Worm (Caenorhabditis elegans) whole organism, mixed stage, embryonic: ENCODE results near the gene T26H10.2.

Source experiments
- bed-3 ChIP-seq: fragments of 200-800 bp; sonication (Bioruptor generic); optimal IDR thresholded peaks from 3 replicates; lab custom pipeline; 2018; ENCODE audit warnings: mild to moderate bottlenecking, missing genetic modification characterization, moderate library complexity, missing compliant biosample characterization
- ces-1 ChIP-seq: fragments of 150-350 bp; optimal IDR thresholded peaks from 2 replicates; lab custom pipeline; 2014; ENCODE audit warnings: missing biosample characterization, missing genetic modification reagents, missing genetic modification characterization
- elt-1 ChIP-seq: sonication (generic microtip); optimal IDR thresholded peaks from 2 replicates; lab custom pipeline; 2017; ENCODE audit warnings: missing genetic modification characterization, mild to moderate bottlenecking, missing compliant biosample characterization, antibody characterized with exemption, moderate library complexity, borderline replicate concordance; ENCODE audit not compliant: insufficient read depth
- lsy-2 ChIP-seq: fragments of 150-350 bp; optimal IDR thresholded peaks from 2 replicates; lab custom pipeline; 2014; ENCODE audit warnings: missing biosample characterization, missing genetic modification characterization
- mab-5 ChIP-seq: fragments of 150-350 bp; optimal IDR thresholded peaks from 2 replicates; lab custom pipeline; 2014; ENCODE audit warnings: missing biosample characterization, missing genetic modification characterization
- mls-2 ChIP-seq: sonication (generic microtip); optimal IDR thresholded peaks from 2 replicates; lab custom pipeline; 2016; ENCODE audit warnings: mild to moderate bottlenecking, missing genetic modification characterization, moderate library complexity, missing compliant biosample characterization
- nhr-12 ChIP-seq: fragments of 150-350 bp; optimal IDR thresholded peaks from 2 replicates; lab custom pipeline; 2014; ENCODE audit warnings: missing biosample characterization, missing genetic modification characterization
- nhr-237 ChIP-seq: fragments of 150-350 bp; optimal IDR thresholded peaks from 2 replicates; lab custom pipeline; 2014; ENCODE audit warnings: missing biosample characterization, missing genetic modification characterization
- nhr-28 ChIP-seq: fragments of 150-350 bp; optimal IDR thresholded peaks from 2 replicates; lab custom pipeline; 2014; ENCODE audit warnings: missing biosample characterization, missing genetic modification characterization
- nhr-76 ChIP-seq: sonication (generic microtip); optimal IDR thresholded peaks from 2 replicates; lab custom pipeline; 2017; ENCODE audit warnings: missing biosample characterization, missing genetic modification characterization
- sem-2 ChIP-seq: fragments of 200-800 bp; sonication (Bioruptor generic); optimal IDR thresholded peaks from 2 replicates; lab custom pipeline; 2018; ENCODE audit warnings: mild to moderate bottlenecking, missing genetic modification characterization, missing compliant biosample characterization
- snpc-4 ChIP-seq: fragments of 150-350 bp; optimal IDR thresholded peaks from 2 replicates; lab custom pipeline; 2014; ENCODE audit warnings: missing biosample characterization, missing genetic modification characterization
- unc-120 ChIP-seq: sonication (generic microtip); optimal IDR thresholded peaks from 2 replicates; lab custom pipeline; 2017; ENCODE audit warnings: missing genetic modification characterization, missing compliant biosample characterization; ENCODE audit not compliant: poor library complexity, severe bottlenecking

DNA sequence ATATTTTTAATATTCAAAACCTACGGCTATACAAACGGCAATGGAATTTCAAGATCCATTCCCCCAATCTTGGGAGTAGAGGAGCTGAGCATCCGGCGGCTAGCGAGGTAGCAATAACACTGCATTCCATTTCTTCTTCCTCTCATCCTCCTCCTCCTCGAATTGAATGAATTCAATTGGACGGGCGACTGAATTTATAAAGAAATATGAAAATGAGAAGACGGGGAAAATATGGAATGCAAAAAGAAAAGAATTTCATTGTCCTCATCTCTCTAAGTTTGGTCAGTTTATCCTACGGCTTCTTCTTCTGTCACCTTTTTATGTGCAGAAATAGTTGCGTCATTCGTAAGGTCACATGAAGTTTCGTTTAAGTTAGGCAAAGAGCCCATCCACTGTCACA is 11.9 kb upstream of the T26H10.2 start:
- TF ChIP-seq lsy-2 (tag; lab: Kevin White, UChicago): no peak
- TF ChIP-seq nhr-237 (tag; lab: Kevin White, UChicago): no peak
- no peak for TF ChIP-seq nhr-28 (tag; lab: Kevin White, UChicago)
- TF ChIP-seq unc-120 (tag; lab: Kevin White, UChicago): no peak
- peak; percentile 67 for TF ChIP-seq ces-1 (GFP tag; lab: Kevin White, UChicago)
- TF ChIP-seq sem-2 (GFP tag; lab: Kevin White, UChicago): no peak
- no peak for TF ChIP-seq elt-1 (tag; lab: Kevin White, UChicago)
- no peak for TF ChIP-seq mab-5 (tag; lab: Kevin White, UChicago)
- no peak for TF ChIP-seq bed-3 (GFP tag; lab: Kevin White, UChicago)
- no peak for TF ChIP-seq mls-2
- no peak for TF ChIP-seq nhr-12 (tag; lab: Kevin White, UChicago)
- no peak for TF ChIP-seq snpc-4 (tag; lab: Kevin White, UChicago)
- TF ChIP-seq nhr-76 (tag; lab: Kevin White, UChicago): no peak
